Worm (Caenorhabditis elegans): ENCODE results near the gene C48B4.10.

ce11 chrIII:9565973-9566372 is 1.7 kb upstream of the C48B4.10 start, which contains the start of gene C48B4.11:
- TF ChIP-seq tra-4 (tag; optimal IDR thresholded peaks at IDR 0.05) = no peak
- no peak for TF ChIP-seq ama-1 (optimal IDR thresholded peaks at IDR 0.05)
- TF ChIP-seq sea-1 (GFP tag; conservative IDR thresholded peaks at IDR 0.05) = no peak
- no peak for TF ChIP-seq hnd-1 (tag; optimal IDR thresholded peaks at IDR 0.05)
